Worm (Caenorhabditis elegans) whole organism, early embryonic: ENCODE measurements around the gene pqn-87.

Experiments used
- ama-1 ChIP-seq: fragments of 150-350 bp; optimal IDR thresholded peaks from 2 replicates; lab custom pipeline; 2014
- ceh-13 ChIP-seq: fragments of 200-800 bp; sonication (Bioruptor generic); optimal IDR thresholded peaks from 2 replicates; lab custom pipeline; 2018; ENCODE audit warnings: mild to moderate bottlenecking, missing genetic modification characterization, missing compliant biosample characterization
- hmbx-1 ChIP-seq: sonication (generic microtip); optimal IDR thresholded peaks from 2 replicates; lab custom pipeline; 2016; ENCODE audit warnings: mild to moderate bottlenecking, missing genetic modification characterization, missing compliant biosample characterization
- tbx-11 ChIP-seq: fragments of 200-800 bp; sonication (Bioruptor generic); IDR thresholded peaks from 2 replicates; pipeline ENCODE4 v1.3.6; 2022; ENCODE audit warnings: missing genetic modification characterization, missing compliant biosample characterization

- no peak for TF ChIP-seq ama-1 (lab: Kevin White, UChicago)
- TF ChIP-seq hmbx-1 (tag; lab: Kevin White, UChicago) = no peak
- TF ChIP-seq tbx-11 (GFP tag; lab: Robert Waterston, UW) = no peak
- no peak for TF ChIP-seq ceh-13 (GFP tag; lab: Kevin White, UChicago)
Measured at ce11 chrII:12255545-12256233, 30.8 kb upstream of the pqn-87 start.
